Worm (Caenorhabditis elegans) whole organism, L1 larva: ENCODE data around the gene Y54G2A.28.

Source experiments
- C04F5.9 ChIP-seq: sonication (generic microtip); optimal IDR thresholded peaks from 2 replicates; lab custom pipeline; 2016; ENCODE audit warnings: missing genetic modification characterization, missing compliant biosample characterization
- C16A3.4 ChIP-seq: fragments of 150-350 bp; optimal IDR thresholded peaks from 2 replicates; lab custom pipeline; 2014; ENCODE audit warnings: missing biosample characterization, missing genetic modification characterization
- C34B4.2 ChIP-seq: sonication (generic microtip); optimal IDR thresholded peaks from 2 replicates; lab custom pipeline; 2017; ENCODE audit warnings: mild to moderate bottlenecking, missing genetic modification characterization, missing compliant biosample characterization
- Y116A8C.19 ChIP-seq: sonication (generic microtip); optimal IDR thresholded peaks from 2 replicates; lab custom pipeline; 2016; ENCODE audit warnings: missing compliant biosample characterization, missing genetic modification characterization, borderline replicate concordance
- aha-1 ChIP-seq: fragments of 150-350 bp; optimal IDR thresholded peaks from 2 replicates; lab custom pipeline; 2014; ENCODE audit warnings: missing biosample characterization, missing genetic modification characterization
- ama-1 ChIP-seq: fragments of 150-350 bp; optimal IDR thresholded peaks from 2 replicates; lab custom pipeline; 2014
- blmp-1 ChIP-seq: fragments of 150-350 bp; optimal IDR thresholded peaks from 2 replicates; lab custom pipeline; 2014; ENCODE audit warnings: missing biosample characterization, missing genetic modification characterization
- ceh-63 ChIP-seq: fragments of 200-800 bp; sonication (Bioruptor generic); optimal IDR thresholded peaks from 2 replicates; lab custom pipeline; 2018; ENCODE audit warnings: mild to moderate bottlenecking, missing genetic modification characterization, missing compliant biosample characterization
- ceh-88 ChIP-seq: fragments of 200-800 bp; sonication (Bioruptor generic); IDR thresholded peaks from 2 replicates; pipeline ENCODE4 v1.3.6; 2022; ENCODE audit warnings: missing genetic modification characterization, missing compliant biosample characterization
- ceh-90 ChIP-seq: sonication (generic microtip); optimal IDR thresholded peaks from 2 replicates; lab custom pipeline; 2016; ENCODE audit warnings: missing genetic modification characterization, missing compliant biosample characterization
- ces-1 ChIP-seq: fragments of 150-350 bp; optimal IDR thresholded peaks from 2 replicates; lab custom pipeline; 2014; ENCODE audit warnings: missing biosample characterization, missing genetic modification reagents, missing genetic modification characterization
- efl-1 ChIP-seq, 4 experiments: fragments of 150-350 bp; optimal IDR thresholded peaks in 3 of 4; peaks in 1 of 4; 1 replicate in 1 of 4; 2 replicates in 3 of 4; lab custom pipeline; 2014; ENCODE audit warnings: missing biosample characterization in 2 of 4, missing genetic modification characterization in 2 of 4, missing genetic modification reagents in 2 of 4
- egl-13 ChIP-seq: sonication (generic microtip); optimal IDR thresholded peaks from 2 replicates; lab custom pipeline; 2016; ENCODE audit warnings: missing genotype, missing genetic modification reagents, missing genetic modification characterization, missing compliant biosample characterization
- egl-27 ChIP-seq, 2 experiments: fragments of 150-350 bp in 1 of 2; sonication (generic microtip); optimal IDR thresholded peaks; 3 replicates each; lab custom pipeline; 2017 to 2018; ENCODE audit warnings: missing biosample characterization in 2 of 2, missing genetic modification characterization in 2 of 2, missing genetic modification reagents in 2 of 2
- elt-2 ChIP-seq: sonication (generic microtip); optimal IDR thresholded peaks from 2 replicates; lab custom pipeline; 2016; ENCODE audit warnings: missing genetic modification characterization, mild to moderate bottlenecking, inconsistent platforms, missing compliant biosample characterization, missing genetic modification reagents
- elt-3 ChIP-seq, 6 experiments: fragments of 150-350 bp in 1 of 6; sonication (generic microtip); optimal IDR thresholded peaks; 2 replicates each; lab custom pipeline; 2017 to 2018; ENCODE audit warnings: missing biosample characterization in 6 of 6, missing genetic modification characterization in 6 of 6, inconsistent platforms in 1 of 6
- fkh-10 ChIP-seq: sonication (generic microtip); optimal IDR thresholded peaks from 2 replicates; lab custom pipeline; 2017; ENCODE audit warnings: missing biosample characterization, missing genetic modification reagents, missing genetic modification characterization
- fkh-4 ChIP-seq: sonication (generic microtip); optimal IDR thresholded peaks from 2 replicates; lab custom pipeline; 2016; ENCODE audit warnings: missing compliant biosample characterization, missing genetic modification characterization, borderline replicate concordance
- fkh-8 ChIP-seq: sonication (generic microtip); optimal IDR thresholded peaks from 2 replicates; lab custom pipeline; 2016; ENCODE audit warnings: mild to moderate bottlenecking, missing genetic modification characterization, missing compliant biosample characterization
- fos-1 ChIP-seq: fragments of 150-350 bp; optimal IDR thresholded peaks from 2 replicates; lab custom pipeline; 2014; ENCODE audit warnings: missing biosample characterization, missing genetic modification characterization
- grh-1 ChIP-seq: fragments of 200-800 bp; sonication (Bioruptor generic); IDR thresholded peaks from 2 replicates; pipeline ENCODE4 v1.3.6; 2022; ENCODE audit warnings: missing genetic modification reagents, missing genetic modification characterization, missing compliant biosample characterization
- hlh-4 ChIP-seq: sonication (generic microtip); optimal IDR thresholded peaks from 2 replicates; lab custom pipeline; 2016; ENCODE audit warnings: mild to moderate bottlenecking, missing genetic modification characterization, missing compliant biosample characterization
- irx-1 ChIP-seq: sonication (generic microtip); optimal IDR thresholded peaks from 2 replicates; lab custom pipeline; 2016; ENCODE audit warnings: missing genetic modification characterization, missing compliant biosample characterization
- isw-1 ChIP-seq: fragments of 200-800 bp; sonication (Bioruptor generic); IDR thresholded peaks from 2 replicates; pipeline ENCODE4 v1.3.6; 2022; ENCODE audit warnings: missing genetic modification characterization, missing compliant biosample characterization
- lin-14 ChIP-seq: fragments of 200-800 bp; sonication (Bioruptor generic); optimal IDR thresholded peaks from 2 replicates; lab custom pipeline; 2018; ENCODE audit warnings: mild to moderate bottlenecking, missing genetic modification characterization, moderate library complexity, missing compliant biosample characterization
- lin-15B ChIP-seq: fragments of 150-350 bp; sonication (generic microtip); optimal IDR thresholded peaks from 3 replicates; lab custom pipeline; 2014; ENCODE audit warnings: missing biosample characterization, missing genetic modification characterization
- lin-35 ChIP-seq, 2 experiments: fragments of 150-350 bp; optimal IDR thresholded peaks; 2 replicates each; lab custom pipeline; 2014; ENCODE audit warnings: missing biosample characterization in 2 of 2, missing genetic modification characterization in 2 of 2, missing genetic modification reagents in 2 of 2
- lin-39 ChIP-seq: fragments of 150-350 bp; optimal IDR thresholded peaks from 2 replicates; lab custom pipeline; 2014; ENCODE audit warnings: missing biosample characterization, missing genetic modification reagents, missing genetic modification characterization
- mdl-1 ChIP-seq, 2 experiments: fragments of 150-350 bp; optimal IDR thresholded peaks; 2 replicates each; lab custom pipeline; 2014 to 2017; ENCODE audit warnings: missing biosample characterization in 2 of 2, missing genetic modification characterization in 2 of 2, inconsistent platforms in 1 of 2
- mep-1 ChIP-seq: fragments of 150-350 bp; optimal IDR thresholded peaks from 2 replicates; lab custom pipeline; 2014; ENCODE audit warnings: missing biosample characterization, missing genetic modification characterization
- nhr-19 ChIP-seq: fragments of 200-800 bp; sonication (Bioruptor generic); conservative IDR thresholded peaks from 2 replicates; pipeline ENCODE4 v1.3.6; 2022; ENCODE audit warnings: missing genetic modification characterization, missing compliant biosample characterization
- nhr-77 ChIP-seq: fragments of 150-350 bp; optimal IDR thresholded peaks from 2 replicates; lab custom pipeline; 2014; ENCODE audit warnings: missing biosample characterization, missing genetic modification characterization
- nhr-85 ChIP-seq: sonication (generic microtip); peaks from one replicate; lab custom pipeline; 2016; ENCODE audit warnings: missing genetic modification characterization, inconsistent platforms, missing compliant biosample characterization
- nhr-90 ChIP-seq: sonication (generic microtip); optimal IDR thresholded peaks from 2 replicates; lab custom pipeline; 2016; ENCODE audit warnings: mild to moderate bottlenecking, missing genetic modification characterization, missing compliant biosample characterization; ENCODE audit not compliant: poor library complexity
- pax-3 ChIP-seq: fragments of 200-800 bp; sonication (Bioruptor generic); optimal IDR thresholded peaks from 2 replicates; lab custom pipeline; 2018; ENCODE audit warnings: mild to moderate bottlenecking, missing genetic modification characterization, moderate library complexity, missing compliant biosample characterization
- rnt-1 ChIP-seq: sonication (generic microtip); optimal IDR thresholded peaks from 2 replicates; lab custom pipeline; 2016; ENCODE audit warnings: mild to moderate bottlenecking, missing genetic modification characterization, moderate library complexity, missing compliant biosample characterization
- sox-4 ChIP-seq: sonication (generic microtip); optimal IDR thresholded peaks from 2 replicates; lab custom pipeline; 2016; ENCODE audit warnings: missing genetic modification characterization, missing compliant biosample characterization
- tbx-2 ChIP-seq: sonication (generic microtip); optimal IDR thresholded peaks from 2 replicates; lab custom pipeline; 2016; ENCODE audit warnings: missing genetic modification characterization, missing compliant biosample characterization
- unc-86 ChIP-seq: sonication (generic microtip); optimal IDR thresholded peaks from 2 replicates; lab custom pipeline; 2016; ENCODE audit warnings: missing genetic modification characterization, missing compliant biosample characterization
- vab-15 ChIP-seq: sonication (generic microtip); optimal IDR thresholded peaks from 2 replicates; lab custom pipeline; 2017; ENCODE audit warnings: missing genotype, mild to moderate bottlenecking, missing genetic modification characterization, missing compliant biosample characterization
- xbp-1 ChIP-seq: sonication (generic microtip); optimal IDR thresholded peaks from 2 replicates; lab custom pipeline; 2016; ENCODE audit warnings: missing genetic modification characterization, missing compliant biosample characterization
- zip-4 ChIP-seq: fragments of 200-800 bp; sonication (Bioruptor generic); optimal IDR thresholded peaks from 2 replicates; lab custom pipeline; 2018; ENCODE audit warnings: mild to moderate bottlenecking, missing genetic modification characterization, moderate library complexity, missing compliant biosample characterization

The Y54G2A.28 gene

ce11 chrIV:3050054-3050990, 38.1 kb upstream of the Y54G2A.28 start, which contains the start of gene eel-1 (continued):
- TF ChIP-seq isw-1 = peak; percentile 98
- TF ChIP-seq aha-1 (tag; lab: Kevin White, UChicago) = peak; percentile 62
- peak; percentile 98 for TF ChIP-seq nhr-90 (tag; lab: Kevin White, UChicago)
- TF ChIP-seq irx-1 (tag; lab: Kevin White, UChicago) = peak; percentile 77
- peak; percentile 97 for TF ChIP-seq vab-15 (tag; lab: Kevin White, UChicago)
- TF ChIP-seq fkh-4 (tag; lab: Kevin White, UChicago) = peak; percentile 87
- TF ChIP-seq pax-3 (tag; lab: Kevin White, UChicago) = peak; percentile 94
- TF ChIP-seq egl-13 = peak; percentile 94
- peak; percentile 95 for TF ChIP-seq grh-1 (GFP tag; lab: Robert Waterston, UW)
- TF ChIP-seq nhr-85 (tag; lab: Kevin White, UChicago) = peak; percentile 95
- TF ChIP-seq ceh-63 (GFP tag; lab: Kevin White, UChicago) = peak; percentile 86
- TF ChIP-seq lin-14 (GFP tag; lab: Kevin White, UChicago) = peak; percentile 94
- peak; percentile 88 for TF ChIP-seq hlh-4 (tag; lab: Kevin White, UChicago)
- TF ChIP-seq ceh-90 (tag; lab: Kevin White, UChicago) = peak; percentile 67
- peak in 3 of 6 experiments; percentile 14 to 58 (median 44) for TF ChIP-seq elt-3 (tag; optimal IDR thresholded peaks at IDR 0.05; lab: Kevin White, UChicago)
- peak; percentile 96 for TF ChIP-seq efl-1 (optimal IDR thresholded peaks at IDR 0.05; lab: Kevin White, UChicago)
- TF ChIP-seq efl-1 (GFP tag; optimal IDR thresholded peaks at IDR 0.05 in 1 of 2; lab: Kevin White, UChicago) = peak; percentile 89 to 99
- peak; percentile 77 for TF ChIP-seq elt-2 (tag; lab: Kevin White, UChicago)
- TF ChIP-seq tbx-2 (tag; lab: Kevin White, UChicago) = peak; percentile 95

ce11 chrIV:3046889-3047288, 34.7 kb upstream of the Y54G2A.28 start:
- TF ChIP-seq ceh-88 (GFP tag; lab: Robert Waterston, UW) = no peak
- TF ChIP-seq isw-1 = no peak
- TF ChIP-seq zip-4 (GFP tag; lab: Kevin White, UChicago) = no peak
- TF ChIP-seq fkh-10 = no peak
- TF ChIP-seq egl-27 (tag; optimal IDR thresholded peaks at IDR 0.05; lab: Kevin White, UChicago) = no peak
- no peak for TF ChIP-seq fos-1 (tag; lab: Kevin White, UChicago)
- no peak for TF ChIP-seq vab-15 (tag; lab: Kevin White, UChicago)
- TF ChIP-seq pax-3 (tag; lab: Kevin White, UChicago) = no peak
- no peak for TF ChIP-seq blmp-1 (tag; lab: Kevin White, UChicago)
- TF ChIP-seq lin-39 (tag; lab: Kevin White, UChicago) = no peak
- TF ChIP-seq lin-35 (GFP tag; optimal IDR thresholded peaks at IDR 0.05; lab: Kevin White, UChicago) = no peak
- no peak for TF ChIP-seq ces-1
- no peak for TF ChIP-seq rnt-1 (tag; lab: Kevin White, UChicago)
- TF ChIP-seq C34B4.2 (tag; lab: Kevin White, UChicago) = no peak
- TF ChIP-seq efl-1 (optimal IDR thresholded peaks at IDR 0.05; lab: Kevin White, UChicago) = no peak
- TF ChIP-seq efl-1 (GFP tag; optimal IDR thresholded peaks at IDR 0.05 in 1 of 2; lab: Kevin White, UChicago) = no peak
- no peak for TF ChIP-seq nhr-90 (tag; lab: Kevin White, UChicago)
- TF ChIP-seq lin-15B (tag; lab: Kevin White, UChicago) = no peak
- TF ChIP-seq, all 84 proteins: peak for 0

- TF ChIP-seq nhr-19 = no peak
- TF ChIP-seq xbp-1 = no peak
- no peak for TF ChIP-seq mep-1 (tag; lab: Kevin White, UChicago)
- TF ChIP-seq sox-4 (tag; lab: Kevin White, UChicago) = no peak
- no peak for TF ChIP-seq unc-86 (tag; lab: Kevin White, UChicago)
- no peak for TF ChIP-seq Y116A8C.19 (tag; lab: Kevin White, UChicago)
- no peak for TF ChIP-seq lin-35 (GFP tag; optimal IDR thresholded peaks at IDR 0.05; lab: Kevin White, UChicago)
- no peak for TF ChIP-seq blmp-1 (tag; lab: Kevin White, UChicago)
- TF ChIP-seq ama-1 (lab: Kevin White, UChicago) = no peak
- TF ChIP-seq fkh-8 (tag; lab: Kevin White, UChicago) = no peak
- TF ChIP-seq nhr-77 (tag; lab: Kevin White, UChicago) = no peak
- TF ChIP-seq C16A3.4 (tag; lab: Kevin White, UChicago) = no peak
- TF ChIP-seq ceh-88 (GFP tag; lab: Robert Waterston, UW) = no peak
- no peak for TF ChIP-seq lin-39 (tag; lab: Kevin White, UChicago)
- no peak for TF ChIP-seq lin-14 (GFP tag; lab: Kevin White, UChicago)
- no peak for TF ChIP-seq C04F5.9 (tag; lab: Kevin White, UChicago)
- no peak for TF ChIP-seq aha-1 (tag; lab: Kevin White, UChicago)
- TF ChIP-seq mdl-1 (tag; optimal IDR thresholded peaks at IDR 0.05; lab: Kevin White, UChicago) = no peak
- TF ChIP-seq, all 84 proteins: peak for 0
These were observed 33.8 kb upstream of the Y54G2A.28 start for ce11 chrIV:3046009-3046408.
